Worm (Caenorhabditis elegans): Measurements from ENCODE around the gene idhb-1.
A peak's percentile ranks its signal among the peaks of the same experiment; 100 is the strongest.

ce11 chrX:14134883-14135282 is 39.0 kb downstream of the idhb-1 start:
- TF ChIP-seq vab-7 (GFP tag; IDR thresholded peaks at IDR 0.05) (peak; percentile 68; the same call in 1 of the 2 replicates), R02D3.7 (tag; optimal IDR thresholded peaks at IDR 0.05) (no peak), fkh-10 (GFP tag; optimal IDR thresholded peaks at IDR 0.05) (no peak), lir-3 (tag; optimal IDR thresholded peaks at IDR 0.05) (no peak), mxl-2 (GFP tag; conservative IDR thresholded peaks at IDR 0.05) (no peak), D1046.2 (GFP tag; IDR thresholded peaks at IDR 0.05) (0 out of 2 replicates have a peak, but pooled peaks have one; percentile 10)

Data from whole organism, L4 larva.